Worm (Caenorhabditis elegans) whole organism, midembryonic: ENCODE measurements around the gene ora-1.

ENCODE experiments used
- T22C8.4 ChIP-seq: fragments of 200-800 bp; sonication (Bioruptor generic); IDR thresholded peaks from 2 replicates; pipeline ENCODE4 v1.3.6; 2022; ENCODE audit warnings: missing genetic modification characterization, missing compliant biosample characterization
- cog-1 ChIP-seq: sonication (generic microtip); optimal IDR thresholded peaks from 2 replicates; lab custom pipeline; 2016; ENCODE audit warnings: missing genetic modification characterization, missing compliant biosample characterization
- flt-1 ChIP-seq: fragments of 200-800 bp; sonication (Bioruptor generic); IDR thresholded peaks from 2 replicates; pipeline ENCODE4 v1.3.6; 2022; ENCODE audit warnings: missing genetic modification characterization, missing compliant biosample characterization
- klf-2 ChIP-seq: fragments of 200-800 bp; sonication (Bioruptor generic); conservative IDR thresholded peaks from 2 replicates; pipeline ENCODE4 v1.3.6; 2022; ENCODE audit warnings: missing genetic modification reagents, missing genetic modification characterization, missing compliant biosample characterization
- med-1 ChIP-seq: sonication (generic microtip); optimal IDR thresholded peaks from 2 replicates; lab custom pipeline; 2017; ENCODE audit warnings: missing genetic modification characterization, mild to moderate bottlenecking, missing compliant biosample characterization, antibody characterized with exemption, missing genetic modification reagents; ENCODE audit not compliant: insufficient read depth
- ref-1 ChIP-seq: fragments of 200-800 bp; sonication (Bioruptor generic); conservative IDR thresholded peaks from 2 replicates; pipeline ENCODE4 v1.3.6; 2022; ENCODE audit warnings: missing genetic modification reagents, missing genetic modification characterization, missing compliant biosample characterization
- tab-1 ChIP-seq: fragments of 200-800 bp; sonication (Bioruptor generic); IDR thresholded peaks from 2 replicates; pipeline ENCODE4 v1.3.6; 2022; ENCODE audit warnings: missing genetic modification characterization, missing compliant biosample characterization
- ztf-23 ChIP-seq: fragments of 200-800 bp; sonication (Bioruptor generic); IDR thresholded peaks from 2 replicates; pipeline ENCODE4 v1.3.6; 2022; ENCODE audit warnings: missing genetic modification reagents, missing genetic modification characterization, missing compliant biosample characterization
- ztf-29 ChIP-seq: fragments of 200-800 bp; sonication (Bioruptor generic); IDR thresholded peaks from 2 replicates; pipeline ENCODE4 v1.3.6; 2022; ENCODE audit warnings: missing genetic modification reagents, missing genetic modification characterization, missing compliant biosample characterization

DNA sequence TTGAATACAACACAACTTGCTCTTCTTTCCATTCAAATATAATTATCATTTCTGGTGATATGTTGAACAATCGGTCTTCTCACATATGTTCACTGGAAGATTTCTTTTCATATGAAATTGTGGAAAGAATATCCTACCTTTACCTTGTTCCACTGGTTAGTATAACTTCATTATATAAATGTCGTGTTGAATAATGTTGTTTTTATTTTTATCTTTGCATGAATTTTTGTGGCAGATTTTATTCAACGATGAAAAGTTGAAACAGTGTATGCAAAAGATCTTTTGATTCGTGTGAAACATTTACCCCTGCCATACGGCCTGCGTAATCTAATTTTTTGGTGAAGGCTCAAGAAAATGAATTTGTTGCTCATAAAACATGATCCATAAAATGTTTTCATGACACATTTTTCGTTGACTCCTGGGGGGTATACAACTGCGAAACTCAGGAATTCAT, 15.8 kb upstream of the ora-1 start:
- TF ChIP-seq flt-1 (GFP tag; lab: Robert Waterston, UW) (no peak), cog-1 (no peak), klf-2 (GFP tag; lab: Robert Waterston, UW) (no peak), med-1 (no peak), T22C8.4 (GFP tag; lab: Robert Waterston, UW) (no peak), tab-1 (GFP tag; lab: Robert Waterston, UW) (no peak), ztf-29 (GFP tag; lab: Robert Waterston, UW) (no peak), ref-1 (GFP tag; lab: Robert Waterston, UW) (no peak), ztf-23 (no peak)
